Fruit fly (Drosophila melanogaster) whole organism, embryonic: ENCODE measurements around the gene CG11970.

Experiments
- ATbp ChIP-seq: fragments of 200-800 bp; sonication (Bioruptor generic); optimal IDR thresholded peaks from 2 replicates; lab custom pipeline; 2017; ENCODE audit warnings: missing biosample characterization, mild to moderate bottlenecking, missing genetic modification characterization, missing genetic modification reagents
- Ada2b ChIP-seq: fragments of 200-800 bp; sonication (Bioruptor generic); IDR thresholded peaks from 2 replicates; pipeline ENCODE4 v1.3.6; 2022; ENCODE audit warnings: missing biosample characterization, missing genetic modification characterization
- Adf1 ChIP-seq: fragments of 200-800 bp; sonication (Bioruptor generic); IDR thresholded peaks from 2 replicates; pipeline ENCODE4 v1.3.6; 2022; ENCODE audit warnings: missing biosample characterization, missing genetic modification characterization
- Bdp1 ChIP-seq: fragments of 200-800 bp; sonication (Bioruptor generic); optimal IDR thresholded peaks from 3 replicates; lab custom pipeline; 2016; ENCODE audit warnings: missing biosample characterization, missing genetic modification characterization
- Blimp-1 ChIP-seq: fragments of 200-800 bp; sonication (Bioruptor generic); optimal IDR thresholded peaks from 3 replicates; lab custom pipeline; 2018; ENCODE audit warnings: missing biosample characterization, missing genetic modification characterization, mild to moderate bottlenecking, moderate library complexity, missing genetic modification reagents
- Bteb2 ChIP-seq: fragments of 200-800 bp; sonication (Bioruptor generic); optimal IDR thresholded peaks from 2 replicates; lab custom pipeline; 2016; ENCODE audit warnings: missing biosample characterization, missing genetic modification characterization
- CG12219 ChIP-seq: fragments of 200-800 bp; sonication (Bioruptor generic); optimal IDR thresholded peaks from 3 replicates; lab custom pipeline; 2018; ENCODE audit warnings: missing biosample characterization, mild to moderate bottlenecking, missing genetic modification characterization
- CG12769 ChIP-seq: fragments of 200-800 bp; sonication (Bioruptor generic); optimal IDR thresholded peaks from 2 replicates; lab custom pipeline; 2019; ENCODE audit warnings: missing biosample characterization, mild to moderate bottlenecking, missing genetic modification characterization, moderate library complexity
- CG14710 ChIP-seq: fragments of 200-800 bp; sonication (Bioruptor generic); optimal IDR thresholded peaks from 3 replicates; lab custom pipeline; 2019; ENCODE audit warnings: missing biosample characterization, mild to moderate bottlenecking, missing genetic modification characterization, moderate library complexity
- CG15514 ChIP-seq: fragments of 200-800 bp; sonication (Bioruptor generic); optimal IDR thresholded peaks from 3 replicates; lab custom pipeline; 2017; ENCODE audit warnings: missing biosample characterization, missing genetic modification characterization, mild to moderate bottlenecking, moderate library complexity, missing genetic modification reagents
- CG1603 ChIP-seq: fragments of 200-800 bp; sonication (Bioruptor generic); optimal IDR thresholded peaks from 2 replicates; lab custom pipeline; 2019; ENCODE audit warnings: missing biosample characterization, mild to moderate bottlenecking, missing genetic modification characterization, moderate library complexity
- CG2712 ChIP-seq: fragments of 200-800 bp; optimal IDR thresholded peaks from 3 replicates; lab custom pipeline; 2019; ENCODE audit warnings: missing biosample characterization, mild to moderate bottlenecking, missing genetic modification characterization, moderate library complexity
- CG2875 ChIP-seq: fragments of 200-800 bp; sonication (Bioruptor generic); optimal IDR thresholded peaks from 2 replicates; lab custom pipeline; 2017; ENCODE audit warnings: missing biosample characterization, mild to moderate bottlenecking, missing genetic modification characterization, missing genetic modification reagents
- CG2889 ChIP-seq: fragments of 200-800 bp; sonication (Bioruptor generic); IDR thresholded peaks from 3 replicates; pipeline ENCODE4 v1.3.6; 2022; ENCODE audit warnings: missing biosample characterization, missing genetic modification characterization
- CG30431 ChIP-seq: fragments of 200-800 bp; sonication (Bioruptor generic); optimal IDR thresholded peaks from 2 replicates; lab custom pipeline; 2017; ENCODE audit warnings: missing biosample characterization, missing genetic modification characterization
- CG31388 ChIP-seq: fragments of 200-800 bp; sonication (Bioruptor generic); optimal IDR thresholded peaks from 2 replicates; lab custom pipeline; 2016; ENCODE audit warnings: missing biosample characterization, missing genetic modification characterization
- CG31441 ChIP-seq: fragments of 200-800 bp; sonication (Bioruptor generic); IDR thresholded peaks from 2 replicates; pipeline ENCODE4 v1.3.6; 2022; ENCODE audit warnings: missing biosample characterization, missing genetic modification characterization
- CG3163 ChIP-seq: fragments of 200-800 bp; sonication (Bioruptor generic); optimal IDR thresholded peaks from 3 replicates; lab custom pipeline; 2016; ENCODE audit warnings: missing biosample characterization, missing genetic modification characterization
- CG34376 ChIP-seq: fragments of 200-800 bp; sonication (Bioruptor generic); optimal IDR thresholded peaks from 2 replicates; lab custom pipeline; 2018; ENCODE audit warnings: missing biosample characterization, mild to moderate bottlenecking, missing genetic modification characterization
- CG5180 ChIP-seq: fragments of 200-800 bp; sonication (Bioruptor generic); optimal IDR thresholded peaks from 3 replicates; lab custom pipeline; 2017; ENCODE audit warnings: missing biosample characterization, missing genetic modification characterization, mild to moderate bottlenecking, moderate library complexity, missing genetic modification reagents
- CG6683 ChIP-seq: fragments of 200-800 bp; sonication (Bioruptor generic); optimal IDR thresholded peaks from 2 replicates; lab custom pipeline; 2017; ENCODE audit warnings: missing biosample characterization, mild to moderate bottlenecking, missing genetic modification characterization, missing genetic modification reagents
- CG8388 ChIP-seq: fragments of 200-800 bp; sonication (Bioruptor generic); optimal IDR thresholded peaks from 2 replicates; lab custom pipeline; 2019; ENCODE audit warnings: missing biosample characterization, mild to moderate bottlenecking, missing genetic modification characterization, moderate library complexity
- CG9727 ChIP-seq: fragments of 200-800 bp; sonication (Bioruptor generic); optimal IDR thresholded peaks from 3 replicates; lab custom pipeline; 2017; ENCODE audit warnings: missing biosample characterization, mild to moderate bottlenecking, missing genetic modification characterization
- CrebB ChIP-seq: fragments of 200-800 bp; sonication (Bioruptor generic); optimal IDR thresholded peaks from 3 replicates; lab custom pipeline; 2018; ENCODE audit warnings: missing biosample characterization, mild to moderate bottlenecking, missing genetic modification characterization
- Drgx ChIP-seq: fragments of 200-800 bp; sonication (Bioruptor generic); IDR thresholded peaks from 2 replicates; pipeline ENCODE4 v1.3.6; 2022; ENCODE audit warnings: missing biosample characterization, missing genetic modification characterization
- HLH4C ChIP-seq: fragments of 200-800 bp; sonication (Bioruptor generic); IDR thresholded peaks from 3 replicates; pipeline ENCODE4 v1.3.6; 2022; ENCODE audit warnings: missing biosample characterization, missing genetic modification characterization; ENCODE audit not compliant: partially characterized antibody
- HLHmδ ChIP-seq: fragments of 200-800 bp; sonication (Bioruptor generic); optimal IDR thresholded peaks from 2 replicates; lab custom pipeline; 2018; ENCODE audit warnings: missing biosample characterization, mild to moderate bottlenecking, missing genetic modification characterization, moderate library complexity
- Hmx ChIP-seq: fragments of 200-800 bp; sonication (Bioruptor generic); optimal IDR thresholded peaks from 2 replicates; lab custom pipeline; 2016; ENCODE audit warnings: missing biosample characterization, missing genetic modification characterization
- Hr51 ChIP-seq, 2 experiments: fragments of 200-800 bp; sonication (Bioruptor generic); optimal IDR thresholded peaks; 2 replicates in 1 of 2; 3 replicates in 1 of 2; lab custom pipeline; 2016 to 2018; ENCODE audit warnings: missing biosample characterization in 2 of 2, missing genetic modification characterization in 2 of 2, mild to moderate bottlenecking in 1 of 2, moderate library complexity in 1 of 2
- Lim3 ChIP-seq: fragments of 200-800 bp; sonication (Bioruptor generic); IDR thresholded peaks from 2 replicates; pipeline ENCODE4 v1.3.6; 2022; ENCODE audit warnings: missing biosample characterization, missing genetic modification characterization
- Max ChIP-seq: fragments of 200-800 bp; sonication (Bioruptor generic); optimal IDR thresholded peaks from 2 replicates; lab custom pipeline; 2016; ENCODE audit warnings: missing biosample characterization, mild to moderate bottlenecking, missing genetic modification characterization
- Med ChIP-seq: fragments of 200-800 bp; sonication (Bioruptor generic); peaks from one replicate; lab custom pipeline; 2016; ENCODE audit warnings: missing biosample characterization, missing genetic modification characterization, mild to moderate bottlenecking, inconsistent platforms, moderate library complexity
- Nf-YA ChIP-seq: fragments of 200-800 bp; sonication (Bioruptor generic); IDR thresholded peaks from 2 replicates; pipeline ENCODE4 v1.3.6; 2022; ENCODE audit warnings: missing biosample characterization, missing genetic modification characterization
- Ptx1 ChIP-seq: fragments of 200-800 bp; sonication (Bioruptor generic); IDR thresholded peaks from 2 replicates; pipeline ENCODE4 v1.3.6; 2022; ENCODE audit warnings: missing biosample characterization, missing genetic modification characterization
- Ssrp ChIP-seq: fragments of 200-800 bp; sonication (Bioruptor generic); optimal IDR thresholded peaks from 2 replicates; lab custom pipeline; 2018; ENCODE audit warnings: missing biosample characterization, mild to moderate bottlenecking, missing genetic modification characterization, moderate library complexity
- Xrp1 ChIP-seq: fragments of 200-800 bp; sonication (Bioruptor generic); IDR thresholded peaks from 2 replicates; pipeline ENCODE4 v1.3.6; 2022; ENCODE audit warnings: missing biosample characterization, missing genetic modification characterization
- danr ChIP-seq: fragments of 200-800 bp; sonication (Bioruptor generic); IDR thresholded peaks from 2 replicates; pipeline ENCODE4 v1.3.6; 2022; ENCODE audit warnings: missing biosample characterization, missing genetic modification characterization
- fd64A ChIP-seq: fragments of 200-800 bp; sonication (Bioruptor generic); optimal IDR thresholded peaks from 3 replicates; lab custom pipeline; 2018; ENCODE audit warnings: missing biosample characterization, mild to moderate bottlenecking, missing genetic modification characterization
- gsb ChIP-seq: fragments of 200-800 bp; sonication (Bioruptor generic); IDR thresholded peaks from 2 replicates; pipeline ENCODE4 v1.3.6; 2022; ENCODE audit warnings: missing biosample characterization, missing genetic modification characterization
- gsb-n ChIP-seq: fragments of 200-800 bp; sonication (Bioruptor generic); optimal IDR thresholded peaks from 3 replicates; lab custom pipeline; 2018; ENCODE audit warnings: missing biosample characterization, mild to moderate bottlenecking, missing genetic modification characterization
- ham ChIP-seq: fragments of 200-800 bp; sonication (Bioruptor generic); IDR thresholded peaks from 2 replicates; pipeline ENCODE4 v1.3.6; 2022; ENCODE audit warnings: missing biosample characterization, missing genetic modification characterization
- hb ChIP-seq: fragments of 200-800 bp; sonication (Bioruptor generic); IDR thresholded peaks from 3 replicates; pipeline ENCODE4 v1.3.6; 2022; ENCODE audit warnings: missing biosample characterization, missing genetic modification characterization; ENCODE audit not compliant: partially characterized antibody
- org-1 ChIP-seq: fragments of 200-800 bp; sonication (Bioruptor generic); optimal IDR thresholded peaks from 2 replicates; lab custom pipeline; 2017; ENCODE audit warnings: missing biosample characterization, missing genetic modification characterization
- pfk ChIP-seq: fragments of 200-800 bp; sonication (Bioruptor generic); optimal IDR thresholded peaks from 2 replicates; lab custom pipeline; 2018; ENCODE audit warnings: missing biosample characterization, mild to moderate bottlenecking, missing genetic modification characterization, moderate library complexity
- prd ChIP-seq, 3 experiments: fragments of >200 bp in 2 of 3; fragments of 200-800 bp in 1 of 3; sonication (Bioruptor generic) in 1 of 3; optimal IDR thresholded peaks in 2 of 3; IDR thresholded peaks in 1 of 3; 2 replicates in 2 of 3; 3 replicates in 1 of 3; pipeline versions ENCODE4 v1.3.6 to Lab custom; 2017 to 2022; ENCODE audit warnings: missing biosample characterization in 1 of 3, missing genetic modification characterization in 1 of 3
- pzg ChIP-seq: fragments of 200-800 bp; sonication (Bioruptor generic); optimal IDR thresholded peaks from 3 replicates; lab custom pipeline; 2018; ENCODE audit warnings: missing biosample characterization, mild to moderate bottlenecking, missing genetic modification characterization, moderate library complexity
- ranshi ChIP-seq: fragments of 200-800 bp; sonication (Bioruptor generic); IDR thresholded peaks from 2 replicates; pipeline ENCODE4 v1.3.6; 2022; ENCODE audit warnings: missing biosample characterization, missing genetic modification characterization
- sqz ChIP-seq: fragments of 200-800 bp; sonication (Bioruptor generic); optimal IDR thresholded peaks from 3 replicates; lab custom pipeline; 2018; ENCODE audit warnings: missing biosample characterization, mild to moderate bottlenecking, missing genetic modification characterization
- unpg ChIP-seq: fragments of 200-800 bp; sonication (Bioruptor generic); optimal IDR thresholded peaks from 3 replicates; lab custom pipeline; 2018; ENCODE audit warnings: missing biosample characterization, mild to moderate bottlenecking, missing genetic modification characterization, moderate library complexity
- vvl ChIP-seq: fragments of 200-800 bp; sonication (Bioruptor generic); IDR thresholded peaks from 2 replicates; pipeline ENCODE4 v1.3.6; 2022; ENCODE audit warnings: missing biosample characterization, missing genetic modification characterization

The CG11970 gene

DNA sequence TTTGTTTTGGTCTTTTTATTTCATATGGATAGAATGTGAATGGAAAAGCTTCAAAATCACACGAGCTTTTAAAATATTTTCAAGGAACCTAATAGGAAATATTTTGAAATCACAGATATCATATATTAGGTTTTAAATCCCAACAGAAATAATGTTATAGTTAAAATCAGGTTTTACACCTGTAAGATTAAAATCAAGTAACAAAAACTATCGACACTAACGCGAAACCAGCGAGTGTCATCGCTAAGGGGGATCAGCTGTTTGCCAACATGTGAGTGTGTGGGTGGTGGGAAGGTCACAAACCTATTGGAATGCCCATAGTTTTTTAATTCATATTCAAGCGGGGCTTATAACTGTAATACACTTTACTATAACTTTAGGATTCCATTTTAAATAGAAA is 54.1 kb downstream of the CG11970 start, which contains the start of gene hyx (continued):
- TF ChIP-seq CG12219 (GFP tag; lab: Kevin White, UChicago): peak; percentile 29
- TF ChIP-seq sqz: no peak
- TF ChIP-seq pfk (GFP tag; lab: Kevin White, UChicago): no peak
- peak; percentile 33; the same call in 1 of the 3 replicates for TF ChIP-seq hb (GFP tag; lab: Robert Waterston, UW)
- no peak for TF ChIP-seq CG31388 (GFP tag; lab: Kevin White, UChicago)
- peak; percentile 92 for TF ChIP-seq Med
- TF ChIP-seq Hr51 (GFP tag; optimal IDR thresholded peaks at IDR 0.05; lab: Kevin White, UChicago): no peak
- TF ChIP-seq Drgx (GFP tag; lab: Robert Waterston, UW): no peak
- TF ChIP-seq danr (GFP tag; lab: Robert Waterston, UW): no peak
- peak; percentile 41 for TF ChIP-seq CG8388 (GFP tag; lab: Kevin White, UChicago)
- TF ChIP-seq CG34376 (GFP tag; lab: Kevin White, UChicago): peak; percentile 31
- TF ChIP-seq CG14710 (tag; lab: Kevin White, UChicago): peak; percentile 32
- peak; percentile 57 for TF ChIP-seq CG15514 (GFP tag; lab: Kevin White, UChicago)
- no peak for TF ChIP-seq Adf1
- TF ChIP-seq CG30431 (GFP tag; lab: Kevin White, UChicago): no peak
- no peak for TF ChIP-seq Hmx (GFP tag; lab: Kevin White, UChicago)
- TF ChIP-seq Bteb2 (GFP tag; lab: Kevin White, UChicago): peak; percentile 41
- TF ChIP-seq vvl (GFP tag; lab: Robert Waterston, UW): peak; percentile 58; the same call in 1 of the 2 replicates
- peak; percentile 62 for TF ChIP-seq CG1603 (tag; lab: Kevin White, UChicago)
- no peak for TF ChIP-seq Bdp1 (GFP tag; lab: Kevin White, UChicago)
- TF ChIP-seq fd64A (GFP tag; lab: Kevin White, UChicago): no peak
- peak; percentile 61 for TF ChIP-seq CG12769 (tag; lab: Kevin White, UChicago)
- peak; percentile 65; the same call in 2 of the 3 replicates for TF ChIP-seq HLH4C (GFP tag; lab: Robert Waterston, UW)
- TF ChIP-seq CG2712 (tag; lab: Kevin White, UChicago): peak; percentile 59
- no peak for TF ChIP-seq CG2889 (GFP tag; lab: Robert Waterston, UW)
- no peak for TF ChIP-seq CG3163 (GFP tag; lab: Kevin White, UChicago)
- peak; percentile 54 for TF ChIP-seq pzg (GFP tag; lab: Kevin White, UChicago)
- TF ChIP-seq org-1 (GFP tag; lab: Kevin White, UChicago): no peak
- no peak for TF ChIP-seq Lim3 (GFP tag; lab: Robert Waterston, UW)
- TF ChIP-seq gsb (GFP tag; lab: Robert Waterston, UW): no peak
- peak; percentile 9 for TF ChIP-seq CG9727 (GFP tag; lab: Kevin White, UChicago)
- TF ChIP-seq CG5180 (GFP tag; lab: Kevin White, UChicago): no peak
- no peak for TF ChIP-seq HLHmδ (GFP tag; lab: Kevin White, UChicago)
- no peak for TF ChIP-seq Ada2b (GFP tag; lab: Robert Waterston, UW)
- peak; percentile 48 for TF ChIP-seq Ptx1
- TF ChIP-seq CrebB: no peak
- peak; percentile 17 for TF ChIP-seq Max (GFP tag; lab: Kevin White, UChicago)
- no peak for TF ChIP-seq prd (optimal IDR thresholded peaks at IDR 0.05; lab: Kevin White, UChicago)
- TF ChIP-seq prd (GFP tag; IDR thresholded peaks at IDR 0.05; lab: Robert Waterston, UW): peak; percentile 38; the same call in 1 of the 3 replicates
- TF ChIP-seq CG31441 (GFP tag; lab: Robert Waterston, UW): no peak
- no peak for TF ChIP-seq gsb-n (tag; lab: Kevin White, UChicago)
- TF ChIP-seq Nf-YA (GFP tag; lab: Robert Waterston, UW): no peak
- TF ChIP-seq Ssrp (tag; lab: Kevin White, UChicago): no peak
- peak; percentile 3 for TF ChIP-seq CG6683 (GFP tag; lab: Kevin White, UChicago)
- TF ChIP-seq Xrp1 (GFP tag; lab: Robert Waterston, UW): no peak
- TF ChIP-seq ATbp (GFP tag; lab: Kevin White, UChicago): no peak
- peak; percentile 37; the same call in 1 of the 2 replicates for TF ChIP-seq ranshi (GFP tag; lab: Robert Waterston, UW)
- no peak for TF ChIP-seq CG2875 (GFP tag; lab: Kevin White, UChicago)
- TF ChIP-seq unpg (GFP tag; lab: Kevin White, UChicago): peak; percentile 14
- peak; percentile 3 for TF ChIP-seq Blimp-1 (GFP tag; lab: Kevin White, UChicago)
- no peak for TF ChIP-seq ham (GFP tag; lab: Robert Waterston, UW)
